Worm (Caenorhabditis elegans) whole organism, L2 larva: ENCODE measurements around the gene mec-7.

Experiments used
- ZK546.5 ChIP-seq: sonication (generic microtip); optimal IDR thresholded peaks from 2 replicates; lab custom pipeline; 2017; ENCODE audit warnings: missing biosample characterization, missing genetic modification characterization
- blmp-1 ChIP-seq: sonication (generic microtip); optimal IDR thresholded peaks from 2 replicates; lab custom pipeline; 2017; ENCODE audit warnings: missing genetic modification characterization, mild to moderate bottlenecking, missing compliant biosample characterization, antibody characterized with exemption, moderate library complexity; ENCODE audit not compliant: insufficient read depth
- ceh-82 ChIP-seq: fragments of 150-350 bp; optimal IDR thresholded peaks from 2 replicates; lab custom pipeline; 2014; ENCODE audit warnings: missing biosample characterization, missing genetic modification characterization
- egl-27 ChIP-seq: sonication (generic microtip); optimal IDR thresholded peaks from 3 replicates; lab custom pipeline; 2017; ENCODE audit warnings: missing biosample characterization, missing genetic modification reagents, missing genetic modification characterization
- fos-1 ChIP-seq: fragments of 150-350 bp; optimal IDR thresholded peaks from 2 replicates; lab custom pipeline; 2014; ENCODE audit warnings: missing biosample characterization, missing genetic modification characterization
- nhr-21 ChIP-seq: fragments of 150-350 bp; optimal IDR thresholded peaks from 2 replicates; lab custom pipeline; 2014; ENCODE audit warnings: missing biosample characterization, missing genetic modification characterization
- nhr-237 ChIP-seq: fragments of 150-350 bp; optimal IDR thresholded peaks from 2 replicates; lab custom pipeline; 2014; ENCODE audit warnings: missing biosample characterization, missing genetic modification characterization
- skn-1 ChIP-seq: sonication (generic microtip); optimal IDR thresholded peaks from 2 replicates; lab custom pipeline; 2017; ENCODE audit warnings: missing biosample characterization, missing genetic modification characterization
- sma-9 ChIP-seq, 2 experiments: fragments of 150-350 bp in 1 of 2; sonication (generic microtip) in 1 of 2; optimal IDR thresholded peaks; 2 replicates each; lab custom pipeline; 2014 to 2016; ENCODE audit warnings: missing genetic modification characterization in 2 of 2, mild to moderate bottlenecking in 1 of 2, missing biosample characterization in 1 of 2, missing compliant biosample characterization in 1 of 2, missing genetic modification reagents in 1 of 2, moderate library complexity in 1 of 2
- unc-39 ChIP-seq: fragments of 150-350 bp; optimal IDR thresholded peaks from 2 replicates; lab custom pipeline; 2014; ENCODE audit warnings: missing biosample characterization, missing genetic modification characterization
- ztf-1 ChIP-seq: fragments of 200-800 bp; sonication (Bioruptor generic); conservative IDR thresholded peaks from 2 replicates; pipeline ENCODE4 v1.3.6; 2022; ENCODE audit warnings: missing genetic modification characterization, missing compliant biosample characterization

DNA sequence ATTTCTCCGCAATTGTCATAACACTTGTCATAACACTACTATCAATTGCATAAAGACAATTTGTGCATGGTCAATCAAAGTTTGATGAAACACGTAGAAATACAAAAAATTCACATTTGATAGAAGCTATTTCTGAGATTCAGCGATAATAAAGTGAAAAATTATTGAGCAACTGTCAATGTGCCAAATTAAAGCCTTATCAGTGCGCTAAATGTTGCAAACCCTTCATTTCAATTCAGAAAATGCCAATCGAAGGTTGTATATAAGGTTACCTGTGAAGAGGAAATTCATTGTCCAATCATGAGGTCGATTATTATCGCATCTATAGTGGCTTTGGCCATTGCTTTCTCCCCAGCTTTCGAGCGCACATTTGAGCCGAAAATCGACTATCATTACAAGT is 48.9 kb downstream of the mec-7 start, which contains the start of gene vit-1:
- TF ChIP-seq egl-27 (tag; lab: Kevin White, UChicago) (no peak), sma-9 (GFP tag; optimal IDR thresholded peaks at IDR 0.05; lab: Kevin White, UChicago) (no peak), sma-9 (tag; optimal IDR thresholded peaks at IDR 0.05; lab: Kevin White, UChicago) (no peak), ZK546.5 (tag; lab: Kevin White, UChicago) (no peak), blmp-1 (no peak), skn-1 (no peak), ztf-1 (no peak), nhr-237 (tag; lab: Kevin White, UChicago) (no peak), unc-39 (tag; lab: Kevin White, UChicago) (no peak), ceh-82 (no peak), fos-1 (tag; lab: Kevin White, UChicago) (no peak), nhr-21 (tag; lab: Kevin White, UChicago) (no peak)
